Worm (Caenorhabditis elegans) whole organism, L1 larva: Measurements from ENCODE around the gene Y32F6B.1.

Experiments
- F16B12.6 ChIP-seq: fragments of 150-350 bp; optimal IDR thresholded peaks from 2 replicates; lab custom pipeline; 2014; ENCODE audit warnings: missing biosample characterization, missing genetic modification characterization
- Y116A8C.19 ChIP-seq: sonication (generic microtip); optimal IDR thresholded peaks from 2 replicates; lab custom pipeline; 2016; ENCODE audit warnings: missing compliant biosample characterization, missing genetic modification characterization, borderline replicate concordance
- aha-1 ChIP-seq: fragments of 150-350 bp; optimal IDR thresholded peaks from 2 replicates; lab custom pipeline; 2014; ENCODE audit warnings: missing biosample characterization, missing genetic modification characterization
- aly-2 ChIP-seq: fragments of 150-350 bp; optimal IDR thresholded peaks from 2 replicates; lab custom pipeline; 2014; ENCODE audit warnings: missing biosample characterization, missing genetic modification characterization
- blmp-1 ChIP-seq: fragments of 150-350 bp; optimal IDR thresholded peaks from 2 replicates; lab custom pipeline; 2014; ENCODE audit warnings: missing biosample characterization, missing genetic modification characterization
- ceh-63 ChIP-seq: fragments of 200-800 bp; sonication (Bioruptor generic); optimal IDR thresholded peaks from 2 replicates; lab custom pipeline; 2018; ENCODE audit warnings: mild to moderate bottlenecking, missing genetic modification characterization, missing compliant biosample characterization
- ceh-82 ChIP-seq, 3 experiments: fragments of 150-350 bp in 1 of 3; sonication (generic microtip) in 2 of 3; optimal IDR thresholded peaks; 2 replicates each; lab custom pipeline; 2014 to 2017; ENCODE audit warnings: missing biosample characterization in 3 of 3, missing genetic modification characterization in 3 of 3
- ces-1 ChIP-seq: fragments of 150-350 bp; optimal IDR thresholded peaks from 2 replicates; lab custom pipeline; 2014; ENCODE audit warnings: missing biosample characterization, missing genetic modification reagents, missing genetic modification characterization
- dpl-1 ChIP-seq, 3 experiments: fragments of 150-350 bp in 2 of 3; sonication (generic microtip) in 1 of 3; optimal IDR thresholded peaks; 2 replicates each; lab custom pipeline; 2014 to 2017; ENCODE audit warnings: missing biosample characterization in 3 of 3, missing genetic modification characterization in 3 of 3, missing genetic modification reagents in 3 of 3
- efl-1 ChIP-seq, 4 experiments: fragments of 150-350 bp; optimal IDR thresholded peaks in 3 of 4; peaks in 1 of 4; 1 replicate in 1 of 4; 2 replicates in 3 of 4; lab custom pipeline; 2014; ENCODE audit warnings: missing biosample characterization in 2 of 4, missing genetic modification characterization in 2 of 4, missing genetic modification reagents in 2 of 4
- egl-13 ChIP-seq: sonication (generic microtip); optimal IDR thresholded peaks from 2 replicates; lab custom pipeline; 2016; ENCODE audit warnings: missing genotype, missing genetic modification reagents, missing genetic modification characterization, missing compliant biosample characterization
- elt-2 ChIP-seq: sonication (generic microtip); optimal IDR thresholded peaks from 2 replicates; lab custom pipeline; 2016; ENCODE audit warnings: missing genetic modification characterization, mild to moderate bottlenecking, inconsistent platforms, missing compliant biosample characterization, missing genetic modification reagents
- ets-5 ChIP-seq: fragments of 200-800 bp; sonication (Bioruptor generic); IDR thresholded peaks from 2 replicates; pipeline ENCODE4 v1.3.6; 2022; ENCODE audit warnings: missing genetic modification characterization, missing compliant biosample characterization
- fkh-10 ChIP-seq: sonication (generic microtip); optimal IDR thresholded peaks from 2 replicates; lab custom pipeline; 2017; ENCODE audit warnings: missing biosample characterization, missing genetic modification reagents, missing genetic modification characterization
- fos-1 ChIP-seq: fragments of 150-350 bp; optimal IDR thresholded peaks from 2 replicates; lab custom pipeline; 2014; ENCODE audit warnings: missing biosample characterization, missing genetic modification characterization
- grh-1 ChIP-seq: fragments of 200-800 bp; sonication (Bioruptor generic); IDR thresholded peaks from 2 replicates; pipeline ENCODE4 v1.3.6; 2022; ENCODE audit warnings: missing genetic modification reagents, missing genetic modification characterization, missing compliant biosample characterization
- hlh-17 ChIP-seq: fragments of 200-800 bp; sonication (Bioruptor generic); optimal IDR thresholded peaks from 2 replicates; lab custom pipeline; 2018; ENCODE audit warnings: missing genetic modification characterization, mild to moderate bottlenecking, missing compliant biosample characterization, moderate library complexity, borderline replicate concordance
- isw-1 ChIP-seq: fragments of 200-800 bp; sonication (Bioruptor generic); IDR thresholded peaks from 2 replicates; pipeline ENCODE4 v1.3.6; 2022; ENCODE audit warnings: missing genetic modification characterization, missing compliant biosample characterization
- lin-13 ChIP-seq: fragments of 150-350 bp; optimal IDR thresholded peaks from 2 replicates; lab custom pipeline; 2014; ENCODE audit warnings: missing biosample characterization, missing genetic modification reagents, missing genetic modification characterization
- lin-14 ChIP-seq: fragments of 200-800 bp; sonication (Bioruptor generic); optimal IDR thresholded peaks from 2 replicates; lab custom pipeline; 2018; ENCODE audit warnings: mild to moderate bottlenecking, missing genetic modification characterization, moderate library complexity, missing compliant biosample characterization
- lin-35 ChIP-seq, 2 experiments: fragments of 150-350 bp; optimal IDR thresholded peaks; 2 replicates each; lab custom pipeline; 2014; ENCODE audit warnings: missing biosample characterization in 2 of 2, missing genetic modification characterization in 2 of 2, missing genetic modification reagents in 2 of 2
- lsy-2 ChIP-seq, 2 experiments: fragments of 150-350 bp; optimal IDR thresholded peaks; 2 replicates each; lab custom pipeline; 2014; ENCODE audit warnings: missing biosample characterization in 2 of 2, missing genetic modification characterization in 2 of 2
- mdl-1 ChIP-seq, 2 experiments: fragments of 150-350 bp; optimal IDR thresholded peaks; 2 replicates each; lab custom pipeline; 2014 to 2017; ENCODE audit warnings: missing biosample characterization in 2 of 2, missing genetic modification characterization in 2 of 2, inconsistent platforms in 1 of 2
- nhr-12 ChIP-seq: sonication (generic microtip); optimal IDR thresholded peaks from 2 replicates; lab custom pipeline; 2017; ENCODE audit warnings: missing biosample characterization, missing genetic modification characterization
- nhr-237 ChIP-seq: fragments of 150-350 bp; optimal IDR thresholded peaks from 2 replicates; lab custom pipeline; 2014; ENCODE audit warnings: missing biosample characterization, missing genetic modification characterization
- nhr-76 ChIP-seq: sonication (generic microtip); optimal IDR thresholded peaks from 2 replicates; lab custom pipeline; 2017; ENCODE audit warnings: missing biosample characterization, missing genetic modification characterization
- nhr-84 ChIP-seq: sonication (generic microtip); optimal IDR thresholded peaks from 2 replicates; lab custom pipeline; 2017; ENCODE audit warnings: missing biosample characterization, missing genetic modification characterization
- pag-3 ChIP-seq: sonication (generic microtip); optimal IDR thresholded peaks from 2 replicates; lab custom pipeline; 2017; ENCODE audit warnings: missing genetic modification characterization, mild to moderate bottlenecking, missing compliant biosample characterization, antibody characterized with exemption, borderline replicate concordance; ENCODE audit not compliant: insufficient read depth
- pqm-1 ChIP-seq: sonication (generic microtip); optimal IDR thresholded peaks from 3 replicates; lab custom pipeline; 2017; ENCODE audit warnings: missing biosample characterization, missing genetic modification characterization
- sox-4 ChIP-seq: sonication (generic microtip); optimal IDR thresholded peaks from 2 replicates; lab custom pipeline; 2016; ENCODE audit warnings: missing genetic modification characterization, missing compliant biosample characterization
- sup-37 ChIP-seq: fragments of 200-800 bp; sonication (Bioruptor generic); optimal IDR thresholded peaks from 2 replicates; lab custom pipeline; 2018; ENCODE audit warnings: mild to moderate bottlenecking, missing genetic modification characterization, missing compliant biosample characterization
- swsn-7 ChIP-seq: sonication (generic microtip); optimal IDR thresholded peaks from 2 replicates; lab custom pipeline; 2016; ENCODE audit warnings: missing genetic modification characterization, missing compliant biosample characterization
- tbx-2 ChIP-seq: sonication (generic microtip); optimal IDR thresholded peaks from 2 replicates; lab custom pipeline; 2016; ENCODE audit warnings: missing genetic modification characterization, missing compliant biosample characterization
- unc-62 ChIP-seq: fragments of 150-350 bp; optimal IDR thresholded peaks from 2 replicates; lab custom pipeline; 2014; ENCODE audit warnings: missing biosample characterization, missing genetic modification reagents, missing genetic modification characterization
- xbp-1 ChIP-seq: sonication (generic microtip); optimal IDR thresholded peaks from 2 replicates; lab custom pipeline; 2016; ENCODE audit warnings: missing genetic modification characterization, missing compliant biosample characterization

Y32F6B.1 gene

ce11 chrV:10440723-10441122 lies 43.8 kb downstream of the Y32F6B.1 start, which contains the start of gene snf-10:
Gene snf-10, minus strand, starts transcription at chrV:10440823.
- TF ChIP-seq hlh-17 (GFP tag; lab: Kevin White, UChicago) (no peak), ces-1 (GFP tag; lab: Kevin White, UChicago) (no peak), ets-5 (GFP tag; lab: Robert Waterston, UW) (no peak), nhr-12 (tag; lab: Kevin White, UChicago) (no peak), lin-13 (no peak), blmp-1 (tag; lab: Kevin White, UChicago) (no peak), unc-62 (GFP tag; lab: Kevin White, UChicago) (no peak), egl-13 (tag; lab: Kevin White, UChicago) (no peak), pqm-1 (no peak), isw-1 (GFP tag; lab: Robert Waterston, UW) (no peak), nhr-84 (tag; lab: Kevin White, UChicago) (no peak), xbp-1 (tag; lab: Kevin White, UChicago) (no peak), nhr-237 (tag; lab: Kevin White, UChicago) (no peak)

- TF ChIP-seq fos-1 (tag; lab: Kevin White, UChicago) (no peak), fkh-10 (GFP tag; lab: Kevin White, UChicago) (no peak), ceh-82 (tag; optimal IDR thresholded peaks at IDR 0.05; lab: Kevin White, UChicago) (no peak), pag-3 (tag; lab: Kevin White, UChicago) (no peak), tbx-2 (no peak), Y116A8C.19 (tag; lab: Kevin White, UChicago) (no peak), blmp-1 (tag; lab: Kevin White, UChicago) (no peak)
These were observed 47.9 kb downstream of the Y32F6B.1 start, which contains the start of gene set-22 for ce11 chrV:10436612-10437011. Gene set-22, plus strand, starts transcription at chrV:10436912.

ce11 chrV:10435198-10435597 lies 49.3 kb downstream of the Y32F6B.1 start:
- TF ChIP-seq ceh-63 (GFP tag; lab: Kevin White, UChicago) (no peak), sup-37 (no peak), efl-1 (optimal IDR thresholded peaks at IDR 0.05; lab: Kevin White, UChicago) (no peak), efl-1 (GFP tag; optimal IDR thresholded peaks at IDR 0.05 in 1 of 2; lab: Kevin White, UChicago) (no peak), aha-1 (tag; lab: Kevin White, UChicago) (no peak), tbx-2 (no peak), grh-1 (no peak), swsn-7 (tag; lab: Kevin White, UChicago) (no peak), F16B12.6 (tag; lab: Kevin White, UChicago) (no peak)

ce11 chrV:10433721-10434120 lies 50.8 kb downstream of the Y32F6B.1 start, which contains the start of gene Y32F6A.4:
Gene Y32F6A.4, minus strand, starts transcription at chrV:10434067.
- TF ChIP-seq nhr-76 (tag; lab: Kevin White, UChicago), result no peak
- TF ChIP-seq elt-2 (tag; lab: Kevin White, UChicago), result peak; percentile 51
- TF ChIP-seq mdl-1 (tag; optimal IDR thresholded peaks at IDR 0.05; lab: Kevin White, UChicago), result no peak

ce11 chrV:10432607-10433006 lies 51.9 kb downstream of the Y32F6B.1 start:
- peak; percentile 28 for TF ChIP-seq pqm-1
- TF ChIP-seq lin-14 (GFP tag; lab: Kevin White, UChicago), result peak; percentile 20
- TF ChIP-seq swsn-7 (tag; lab: Kevin White, UChicago), result no peak
- TF ChIP-seq sox-4 (tag; lab: Kevin White, UChicago), result no peak
- TF ChIP-seq elt-2 (tag; lab: Kevin White, UChicago), result peak; percentile 92
- TF ChIP-seq lin-35 (GFP tag; optimal IDR thresholded peaks at IDR 0.05; lab: Kevin White, UChicago), result peak in 1 of 2 experiments; percentile 7
- no peak for TF ChIP-seq aly-2 (tag; lab: Kevin White, UChicago)
- peak in 1 of 2 experiments; percentile 4 for TF ChIP-seq lsy-2 (tag; optimal IDR thresholded peaks at IDR 0.05; lab: Kevin White, UChicago)
- no peak for TF ChIP-seq tbx-2
- TF ChIP-seq dpl-1 (GFP tag; optimal IDR thresholded peaks at IDR 0.05; lab: Kevin White, UChicago), result no peak
